Worm (Caenorhabditis elegans): ENCODE measurements around the gene ztf-16.
A peak's percentile ranks its signal among the peaks of the same experiment; 100 is the strongest.

ztf-16 gene

ce11 chrX:4818872-4819271 is 7.5 kb upstream of the ztf-16 start:
- TF ChIP-seq tbx-9 (tag; optimal IDR thresholded peaks at IDR 0.05; ENCODE audit: borderline replicate concordance) (no peak), egl-44 (GFP tag; IDR thresholded peaks at IDR 0.05) (0 out of 2 replicates have a peak, but pooled peaks have one; percentile 27), nhr-80 (tag; optimal IDR thresholded peaks at IDR 0.05) (peak; percentile 92), dox-1 (GFP tag; IDR thresholded peaks at IDR 0.05) (0 out of 2 replicates have a peak, but pooled peaks have one; percentile 46)

- TF ChIP-seq snpc-1.3 (tag; optimal IDR thresholded peaks at IDR 0.05; ENCODE audit: insufficient read depth) (no peak), ceh-91 (GFP tag; IDR thresholded peaks at IDR 0.05) (no peak), K12H6.12 (tag; optimal IDR thresholded peaks at IDR 0.05) (no peak), B0035.1 (tag; optimal IDR thresholded peaks at IDR 0.05) (no peak), gei-17 (GFP tag; optimal IDR thresholded peaks at IDR 0.05) (no peak), hmg-20 (GFP tag; IDR thresholded peaks at IDR 0.05) (no peak), bed-1 (GFP tag; IDR thresholded peaks at IDR 0.05) (no peak), die-1 (tag; optimal IDR thresholded peaks at IDR 0.05) (no peak), hsf-1 (GFP tag; IDR thresholded peaks at IDR 0.05) (no peak), F33H1.4 (GFP tag; IDR thresholded peaks at IDR 0.05) (no peak), hrde-1 (tag; optimal IDR thresholded peaks at IDR 0.05; ENCODE audit: borderline replicate concordance) (no peak), akir-1 (GFP tag; optimal IDR thresholded peaks at IDR 0.05) (no peak), F37B4.10 (GFP tag; IDR thresholded peaks at IDR 0.05) (no peak), unc-62 (GFP tag; optimal IDR thresholded peaks at IDR 0.05) (no peak), D2030.7 (GFP tag; IDR thresholded peaks at IDR 0.05) (no peak), ztf-25 (GFP tag; IDR thresholded peaks at IDR 0.05) (no peak), lin-35 (GFP tag; optimal IDR thresholded peaks at IDR 0.05) (no peak), Y56A3A.18 (GFP tag; IDR thresholded peaks at IDR 0.05) (no peak), sea-2 (GFP tag; IDR thresholded peaks at IDR 0.05) (no peak)
Observed at ce11 chrX:4818252-4818651, 6.9 kb upstream of the ztf-16 start, which contains the start of gene R08E3.3. TSS of gene R08E3.3 (plus strand) at chrX:4818593.

ce11 chrX:4813115-4813732 is 1.9 kb upstream of the ztf-16 start:
- peak; percentile 76; the same call in 1 of the 2 replicates for TF ChIP-seq zfh-2 (GFP tag; conservative IDR thresholded peaks at IDR 0.05)
- 0 out of 2 replicates have a peak, but pooled peaks have one; percentile 34 for TF ChIP-seq ztf-28 (GFP tag; IDR thresholded peaks at IDR 0.05)
- no peak for TF ChIP-seq mxl-1 (tag; optimal IDR thresholded peaks at IDR 0.05)
- TF ChIP-seq bed-1 (GFP tag; IDR thresholded peaks at IDR 0.05), result no peak
- TF ChIP-seq F55B11.4 (tag; optimal IDR thresholded peaks at IDR 0.05; ENCODE audit: borderline replicate concordance, insufficient read depth), result no peak

- TF ChIP-seq lag-1 (GFP tag; IDR thresholded peaks at IDR 0.05) (no peak), bed-2 (GFP tag; IDR thresholded peaks at IDR 0.05) (no peak), ama-1 (optimal IDR thresholded peaks at IDR 0.05) (peak; percentile 21), ama-1 (GFP tag; optimal IDR thresholded peaks at IDR 0.05) (no peak)
Observed at ce11 chrX:4809753-4810424, 1.5 kb downstream of the ztf-16 start.

ce11 chrX:4809189-4809588 is 2.2 kb downstream of the ztf-16 start:
- TF ChIP-seq nfya-2 (GFP tag; IDR thresholded peaks at IDR 0.05) (no peak), bed-1 (GFP tag; IDR thresholded peaks at IDR 0.05) (no peak), let-607 (tag; optimal IDR thresholded peaks at IDR 0.05) (no peak), nhr-90 (tag; optimal IDR thresholded peaks at IDR 0.05) (no peak), sea-2 (GFP tag; IDR thresholded peaks at IDR 0.05) (no peak), mxl-1 (tag; optimal IDR thresholded peaks at IDR 0.05) (no peak), hsf-1 (GFP tag; IDR thresholded peaks at IDR 0.05) (no peak), ceh-40 (GFP tag; IDR thresholded peaks at IDR 0.05) (no peak), nfya-1 (tag; optimal IDR thresholded peaks at IDR 0.05; ENCODE audit: borderline replicate concordance, insufficient read depth) (no peak), T07F8.4 (tag; optimal IDR thresholded peaks at IDR 0.05) (no peak), gei-17 (GFP tag; optimal IDR thresholded peaks at IDR 0.05) (no peak), hmg-20 (GFP tag; IDR thresholded peaks at IDR 0.05) (no peak), akir-1 (GFP tag; optimal IDR thresholded peaks at IDR 0.05) (no peak), ztf-25 (GFP tag; IDR thresholded peaks at IDR 0.05) (no peak), nhr-80 (tag; optimal IDR thresholded peaks at IDR 0.05) (no peak), F39B2.1 (GFP tag; IDR thresholded peaks at IDR 0.05) (no peak), ztf-6 (GFP tag; IDR thresholded peaks at IDR 0.05) (no peak)

Measured in whole organism, young adult.